Fruit fly (Drosophila melanogaster) whole organism, embryonic: ENCODE measurements around the gene Mvb12.

Experiments
- C15 ChIP-seq: fragments of 200-800 bp; sonication (Bioruptor generic); IDR thresholded peaks from 3 replicates; pipeline ENCODE4 v1.3.6; 2022; ENCODE audit warnings: missing biosample characterization, missing genetic modification characterization
- CG10267 ChIP-seq: fragments of 200-800 bp; sonication (Bioruptor generic); optimal IDR thresholded peaks from 2 replicates; lab custom pipeline; 2018; ENCODE audit warnings: missing biosample characterization, mild to moderate bottlenecking, missing genetic modification characterization, moderate library complexity
- CG12219 ChIP-seq: fragments of 200-800 bp; sonication (Bioruptor generic); optimal IDR thresholded peaks from 3 replicates; lab custom pipeline; 2018; ENCODE audit warnings: missing biosample characterization, mild to moderate bottlenecking, missing genetic modification characterization
- CG12236 ChIP-seq: fragments of 200-800 bp; sonication (Bioruptor generic); optimal IDR thresholded peaks from 2 replicates; lab custom pipeline; 2016; ENCODE audit warnings: missing biosample characterization, missing genetic modification characterization
- CG12744 ChIP-seq: fragments of 200-800 bp; sonication (Bioruptor generic); optimal IDR thresholded peaks from 2 replicates; lab custom pipeline; 2016; ENCODE audit warnings: missing biosample characterization, missing genetic modification characterization
- CG13624 ChIP-seq: fragments of 200-800 bp; sonication (Bioruptor generic); optimal IDR thresholded peaks from 2 replicates; lab custom pipeline; 2016; ENCODE audit warnings: missing biosample characterization, missing genetic modification characterization
- CG14860 ChIP-seq: fragments of 200-800 bp; sonication (Bioruptor generic); IDR thresholded peaks from 3 replicates; pipeline ENCODE4 v1.3.6; 2022; ENCODE audit warnings: missing biosample characterization, missing genetic modification characterization; ENCODE audit not compliant: partially characterized antibody
- CG15269 ChIP-seq: fragments of 200-800 bp; sonication (Bioruptor generic); optimal IDR thresholded peaks from 2 replicates; lab custom pipeline; 2018; ENCODE audit warnings: missing biosample characterization, mild to moderate bottlenecking, missing genetic modification characterization, moderate library complexity
- CG15479 ChIP-seq: fragments of 200-800 bp; sonication (Bioruptor generic); optimal IDR thresholded peaks from 3 replicates; lab custom pipeline; 2019; ENCODE audit warnings: missing biosample characterization, mild to moderate bottlenecking, missing genetic modification characterization, moderate library complexity
- CG1603 ChIP-seq: fragments of 200-800 bp; sonication (Bioruptor generic); optimal IDR thresholded peaks from 2 replicates; lab custom pipeline; 2019; ENCODE audit warnings: missing biosample characterization, mild to moderate bottlenecking, missing genetic modification characterization, moderate library complexity
- CG17568 ChIP-seq: fragments of 200-800 bp; sonication (Bioruptor generic); optimal IDR thresholded peaks from 2 replicates; lab custom pipeline; 2018; ENCODE audit warnings: missing biosample characterization, mild to moderate bottlenecking, missing genetic modification characterization, moderate library complexity
- CG17829 ChIP-seq: fragments of 200-800 bp; optimal IDR thresholded peaks from 2 replicates; lab custom pipeline; 2019; ENCODE audit warnings: missing biosample characterization, mild to moderate bottlenecking, missing genetic modification characterization, moderate library complexity
- CG18619 ChIP-seq: fragments of 200-800 bp; sonication (Bioruptor generic); optimal IDR thresholded peaks from 3 replicates; lab custom pipeline; 2017; ENCODE audit warnings: missing biosample characterization, mild to moderate bottlenecking, missing genetic modification characterization
- CG30020 ChIP-seq: fragments of 200-800 bp; optimal IDR thresholded peaks from 2 replicates; lab custom pipeline; 2019; ENCODE audit warnings: missing biosample characterization, mild to moderate bottlenecking, missing genetic modification characterization, moderate library complexity
- CG30431 ChIP-seq: fragments of 200-800 bp; sonication (Bioruptor generic); optimal IDR thresholded peaks from 2 replicates; lab custom pipeline; 2017; ENCODE audit warnings: missing biosample characterization, missing genetic modification characterization
- CG31441 ChIP-seq: fragments of 200-800 bp; sonication (Bioruptor generic); IDR thresholded peaks from 2 replicates; pipeline ENCODE4 v1.3.6; 2022; ENCODE audit warnings: missing biosample characterization, missing genetic modification characterization
- CG3847 ChIP-seq: fragments of 200-800 bp; sonication (Bioruptor generic); IDR thresholded peaks from 2 replicates; pipeline ENCODE4 v1.3.6; 2022; ENCODE audit warnings: missing biosample characterization, missing genetic modification characterization
- CG7839 ChIP-seq: fragments of 200-800 bp; sonication (Bioruptor generic); optimal IDR thresholded peaks from 3 replicates; lab custom pipeline; 2018; ENCODE audit warnings: missing biosample characterization, mild to moderate bottlenecking, missing genetic modification characterization, moderate library complexity
- CG8388 ChIP-seq: fragments of 200-800 bp; sonication (Bioruptor generic); optimal IDR thresholded peaks from 2 replicates; lab custom pipeline; 2019; ENCODE audit warnings: missing biosample characterization, mild to moderate bottlenecking, missing genetic modification characterization, moderate library complexity
- CG8944 ChIP-seq: fragments of 200-800 bp; sonication (Bioruptor generic); optimal IDR thresholded peaks from 3 replicates; lab custom pipeline; 2016; ENCODE audit warnings: missing biosample characterization, missing genetic modification characterization
- CG9876 ChIP-seq: fragments of 200-800 bp; sonication (Bioruptor generic); optimal IDR thresholded peaks from 2 replicates; lab custom pipeline; 2016; ENCODE audit warnings: missing biosample characterization, missing genetic modification characterization
- Camta ChIP-seq: fragments of 200-800 bp; sonication (Bioruptor generic); optimal IDR thresholded peaks from 2 replicates; lab custom pipeline; 2016; ENCODE audit warnings: missing biosample characterization, missing genetic modification characterization
- D19B ChIP-seq: fragments of 200-800 bp; sonication (Bioruptor generic); optimal IDR thresholded peaks from 2 replicates; lab custom pipeline; 2017; ENCODE audit warnings: missing biosample characterization, mild to moderate bottlenecking, missing genetic modification characterization
- Doc3 ChIP-seq: fragments of 200-800 bp; sonication (Bioruptor generic); IDR thresholded peaks from 3 replicates; pipeline ENCODE4 v1.3.6; 2022; ENCODE audit warnings: missing biosample characterization, missing genetic modification characterization; ENCODE audit not compliant: partially characterized antibody
- Fer3 ChIP-seq: fragments of 200-800 bp; sonication (Bioruptor generic); optimal IDR thresholded peaks from 2 replicates; lab custom pipeline; 2018; ENCODE audit warnings: missing biosample characterization, mild to moderate bottlenecking, missing genetic modification characterization, moderate library complexity
- HLH54F ChIP-seq: fragments of 200-800 bp; sonication (Bioruptor generic); optimal IDR thresholded peaks from 3 replicates; lab custom pipeline; 2016; ENCODE audit warnings: missing biosample characterization, missing genetic modification characterization
- Lpt ChIP-seq: fragments of >200 bp; optimal IDR thresholded peaks from 2 replicates; lab custom pipeline; 2018; ENCODE audit warnings: missing biosample characterization, missing genetic modification characterization
- Myb ChIP-seq: fragments of 200-800 bp; sonication (Bioruptor generic); optimal IDR thresholded peaks from 2 replicates; lab custom pipeline; 2016; ENCODE audit warnings: missing biosample characterization, missing genetic modification characterization
- Rfx ChIP-seq: fragments of 200-800 bp; sonication (Bioruptor generic); IDR thresholded peaks from 2 replicates; pipeline ENCODE4 v1.3.6; 2022; ENCODE audit warnings: missing biosample characterization, missing genetic modification characterization
- Spps ChIP-seq: fragments of 200-800 bp; sonication (Bioruptor generic); optimal IDR thresholded peaks from 2 replicates; lab custom pipeline; 2018; ENCODE audit warnings: missing biosample characterization, mild to moderate bottlenecking, missing genetic modification characterization
- Sry-δ ChIP-seq: fragments of 200-800 bp; sonication (Bioruptor generic); optimal IDR thresholded peaks from 2 replicates; lab custom pipeline; 2016; ENCODE audit warnings: missing biosample characterization, missing genetic modification characterization
- Usf ChIP-seq: fragments of 200-800 bp; sonication (Bioruptor generic); optimal IDR thresholded peaks from 2 replicates; lab custom pipeline; 2017; ENCODE audit warnings: missing genotype, missing biosample characterization, missing genetic modification characterization
- ash1 ChIP-seq: fragments of 200-800 bp; sonication (Bioruptor generic); optimal IDR thresholded peaks from 2 replicates; lab custom pipeline; 2018; ENCODE audit warnings: missing biosample characterization, mild to moderate bottlenecking, missing genetic modification characterization
- bigmax ChIP-seq: fragments of 200-800 bp; sonication (Bioruptor generic); optimal IDR thresholded peaks from 2 replicates; lab custom pipeline; 2018; ENCODE audit warnings: missing biosample characterization, mild to moderate bottlenecking, missing genetic modification characterization
- cato ChIP-seq: fragments of 200-800 bp; sonication (Bioruptor generic); optimal IDR thresholded peaks from 2 replicates; lab custom pipeline; 2016; ENCODE audit warnings: missing biosample characterization, missing genetic modification characterization, borderline replicate concordance
- chinmo ChIP-seq: fragments of 200-800 bp; sonication (Bioruptor generic); IDR thresholded peaks from 4 replicates; pipeline ENCODE4 v1.3.6; 2022; ENCODE audit warnings: missing biosample characterization, missing genetic modification characterization; ENCODE audit not compliant: partially characterized antibody
- chm ChIP-seq: fragments of 200-800 bp; sonication (Bioruptor generic); IDR thresholded peaks from 2 replicates; pipeline ENCODE4 v1.3.6; 2022; ENCODE audit warnings: missing biosample characterization, missing genetic modification characterization
- emc ChIP-seq: fragments of 200-800 bp; sonication (Bioruptor generic); optimal IDR thresholded peaks from 2 replicates; lab custom pipeline; 2016; ENCODE audit warnings: missing biosample characterization, missing genetic modification characterization
- gcm ChIP-seq: fragments of 200-800 bp; sonication (Bioruptor generic); optimal IDR thresholded peaks from 2 replicates; lab custom pipeline; 2019; ENCODE audit warnings: missing biosample characterization, mild to moderate bottlenecking, missing genetic modification characterization, moderate library complexity
- gcm2 ChIP-seq: fragments of 200-800 bp; sonication (Bioruptor generic); optimal IDR thresholded peaks from 2 replicates; lab custom pipeline; 2016; ENCODE audit warnings: missing biosample characterization, missing genetic modification characterization
- hkb ChIP-seq, 2 experiments: fragments of 200-800 bp in 1 of 2; fragments of >200 bp in 1 of 2; sonication (Bioruptor generic) in 1 of 2; IDR thresholded peaks in 1 of 2; optimal IDR thresholded peaks in 1 of 2; 2 replicates each; pipeline versions ENCODE4 v1.3.6 to Lab custom; 2017 to 2022; ENCODE audit warnings: missing biosample characterization in 1 of 2, missing genetic modification characterization in 1 of 2
- kni ChIP-seq: fragments of 200-800 bp; sonication (Bioruptor generic); optimal IDR thresholded peaks from 3 replicates; lab custom pipeline; 2017; ENCODE audit warnings: mild to moderate bottlenecking, missing biosample characterization, missing genetic modification reagents, missing genetic modification characterization
- mld ChIP-seq: fragments of 200-800 bp; sonication (Bioruptor generic); IDR thresholded peaks from 3 replicates; pipeline ENCODE4 v1.3.6; 2022; ENCODE audit warnings: missing biosample characterization, missing genetic modification characterization; ENCODE audit not compliant: partially characterized antibody
- run ChIP-seq: fragments of 200-800 bp; sonication (Bioruptor generic); optimal IDR thresholded peaks from 3 replicates; lab custom pipeline; 2018; ENCODE audit warnings: missing biosample characterization, mild to moderate bottlenecking, missing genetic modification characterization
- schlank ChIP-seq: fragments of 200-800 bp; sonication (Bioruptor generic); optimal IDR thresholded peaks from 2 replicates; lab custom pipeline; 2018; ENCODE audit warnings: missing biosample characterization, mild to moderate bottlenecking, missing genetic modification characterization
- sob ChIP-seq: fragments of 200-800 bp; sonication (Bioruptor generic); IDR thresholded peaks from 2 replicates; pipeline ENCODE4 v1.3.6; 2022; ENCODE audit warnings: missing biosample characterization, missing genetic modification characterization
- sr ChIP-seq: fragments of 200-800 bp; sonication (Bioruptor generic); IDR thresholded peaks from 3 replicates; pipeline ENCODE4 v1.3.6; 2022; ENCODE audit warnings: missing biosample characterization, missing genetic modification characterization
- ttk ChIP-seq: fragments of 200-800 bp; sonication (Bioruptor generic); IDR thresholded peaks from 2 replicates; pipeline ENCODE4 v2.1.2; 2022; ENCODE audit warnings: missing biosample characterization, missing genetic modification characterization
- tx ChIP-seq: fragments of 200-800 bp; sonication (Bioruptor generic); optimal IDR thresholded peaks from 2 replicates; lab custom pipeline; 2016; ENCODE audit warnings: missing biosample characterization, missing genetic modification characterization
- z ChIP-seq: fragments of 200-800 bp; sonication (Bioruptor generic); IDR thresholded peaks from 3 replicates; pipeline ENCODE4 v1.3.6; 2022; ENCODE audit warnings: missing biosample characterization, missing genetic modification characterization
- zf30C ChIP-seq: fragments of 200-800 bp; sonication (Bioruptor generic); optimal IDR thresholded peaks from 3 replicates; lab custom pipeline; 2018; ENCODE audit warnings: missing biosample characterization, mild to moderate bottlenecking, missing genetic modification characterization

Mvb12 gene

dm6 chrX:18101778-18102177 is 664 bp upstream of the Mvb12 start, which contains the start of gene Taf8 (continued):
- TF ChIP-seq Lpt (GFP tag; lab: Kevin White, UChicago): no peak
- no peak for TF ChIP-seq CG30020 (tag; lab: Kevin White, UChicago)
- peak; percentile 20 for TF ChIP-seq CG1603 (tag; lab: Kevin White, UChicago)
- TF ChIP-seq Myb (GFP tag; lab: Kevin White, UChicago): no peak
- no peak for TF ChIP-seq hkb (optimal IDR thresholded peaks at IDR 0.05; lab: Kevin White, UChicago)
- TF ChIP-seq hkb (GFP tag; IDR thresholded peaks at IDR 0.05; lab: Robert Waterston, UW): no peak
- TF ChIP-seq z (GFP tag; lab: Robert Waterston, UW): no peak
- TF ChIP-seq CG15479 (GFP tag; lab: Kevin White, UChicago): no peak
- TF ChIP-seq cato: no peak
- no peak for TF ChIP-seq Camta (GFP tag; lab: Kevin White, UChicago)
- peak; percentile 52; the same call in 1 of the 2 replicates for TF ChIP-seq Rfx
- TF ChIP-seq Spps (tag; lab: Kevin White, UChicago): no peak
- TF ChIP-seq mld (GFP tag; lab: Robert Waterston, UW): no peak
- TF ChIP-seq CG18619 (GFP tag; lab: Kevin White, UChicago): no peak
- TF ChIP-seq emc: no peak
- no peak for TF ChIP-seq CG13624 (GFP tag; lab: Kevin White, UChicago)
- TF ChIP-seq D19B (GFP tag; lab: Kevin White, UChicago): no peak
- no peak for TF ChIP-seq CG12219 (GFP tag; lab: Kevin White, UChicago)
- peak; percentile 84 for TF ChIP-seq Sry-δ (GFP tag; lab: Kevin White, UChicago)
- no peak for TF ChIP-seq run (tag; lab: Kevin White, UChicago)
- no peak for TF ChIP-seq CG31441
- TF ChIP-seq CG7839 (tag; lab: Kevin White, UChicago): no peak
- TF ChIP-seq CG8388 (GFP tag; lab: Kevin White, UChicago): no peak
- no peak for TF ChIP-seq CG12236
- TF ChIP-seq Fer3 (tag; lab: Kevin White, UChicago): no peak
- TF ChIP-seq gcm2 (GFP tag; lab: Kevin White, UChicago): no peak
- no peak for TF ChIP-seq CG17568 (GFP tag; lab: Kevin White, UChicago)
- peak; percentile 32; the same call in 1 of the 3 replicates for TF ChIP-seq Doc3
- no peak for TF ChIP-seq chm (GFP tag; lab: Robert Waterston, UW)
- no peak for TF ChIP-seq tx (GFP tag; lab: Kevin White, UChicago)
- TF ChIP-seq CG12744: no peak
- TF ChIP-seq kni (GFP tag; lab: Kevin White, UChicago): no peak
- no peak for TF ChIP-seq CG10267 (tag; lab: Kevin White, UChicago)
- no peak for TF ChIP-seq CG8944 (GFP tag; lab: Kevin White, UChicago)
- 0 out of 3 replicates have a peak, but pooled peaks have one; percentile 44 for TF ChIP-seq CG14860 (GFP tag; lab: Robert Waterston, UW)
- TF ChIP-seq CG9876 (GFP tag; lab: Kevin White, UChicago): no peak
- TF ChIP-seq sob: 0 out of 2 replicates have a peak, but pooled peaks have one; percentile 7
- no peak for TF ChIP-seq C15 (GFP tag; lab: Robert Waterston, UW)
- TF ChIP-seq CG3847 (GFP tag; lab: Robert Waterston, UW): no peak
- TF ChIP-seq CG15269 (tag; lab: Kevin White, UChicago): no peak
- TF ChIP-seq chinmo: 0 out of 4 replicates have a peak, but pooled peaks have one; percentile 51
- no peak for TF ChIP-seq schlank
- TF ChIP-seq gcm (GFP tag; lab: Kevin White, UChicago): no peak
- no peak for TF ChIP-seq ash1 (GFP tag; lab: Kevin White, UChicago)
- TF ChIP-seq Usf (GFP tag; lab: Kevin White, UChicago): no peak
- TF ChIP-seq sr (GFP tag; lab: Robert Waterston, UW): no peak
- TF ChIP-seq CG30431 (GFP tag; lab: Kevin White, UChicago): no peak
- no peak for TF ChIP-seq zf30C (GFP tag; lab: Kevin White, UChicago)
- TF ChIP-seq CG17829 (tag; lab: Kevin White, UChicago): no peak
- no peak for TF ChIP-seq bigmax
- no peak for TF ChIP-seq HLH54F
- TF ChIP-seq ttk (GFP tag; lab: Robert Waterston, UW): no peak
